Fruit fly (Drosophila melanogaster) whole organism, embryonic: ENCODE measurements around the gene CG5388.
A peak's percentile ranks its signal among the peaks of the same experiment; 100 is the strongest.

ENCODE experiments used
- Atf3 ChIP-seq: fragments of 200-800 bp; sonication (Bioruptor generic); optimal IDR thresholded peaks from 3 replicates; lab custom pipeline; 2016; ENCODE audit warnings: missing biosample characterization, missing genetic modification characterization
- Bdp1 ChIP-seq: fragments of 200-800 bp; sonication (Bioruptor generic); optimal IDR thresholded peaks from 3 replicates; lab custom pipeline; 2016; ENCODE audit warnings: missing biosample characterization, missing genetic modification characterization
- CG10366 ChIP-seq: fragments of 200-800 bp; sonication (Bioruptor generic); IDR thresholded peaks from 2 replicates; pipeline ENCODE4 v1.3.6; 2022; ENCODE audit warnings: missing biosample characterization, missing genetic modification characterization
- CG11085 ChIP-seq: fragments of 200-800 bp; sonication (Bioruptor generic); IDR thresholded peaks from 2 replicates; pipeline ENCODE4 v1.3.6; 2022; ENCODE audit warnings: missing biosample characterization, missing genetic modification characterization
- CG12236 ChIP-seq: fragments of 200-800 bp; sonication (Bioruptor generic); optimal IDR thresholded peaks from 2 replicates; lab custom pipeline; 2016; ENCODE audit warnings: missing biosample characterization, missing genetic modification characterization
- CG18764 ChIP-seq: fragments of 200-800 bp; sonication (Bioruptor generic); optimal IDR thresholded peaks from 3 replicates; lab custom pipeline; 2016; ENCODE audit warnings: missing biosample characterization, missing genetic modification characterization
- CG30431 ChIP-seq: fragments of 200-800 bp; sonication (Bioruptor generic); optimal IDR thresholded peaks from 2 replicates; lab custom pipeline; 2017; ENCODE audit warnings: missing biosample characterization, missing genetic modification characterization
- CG32767 ChIP-seq: fragments of 200-800 bp; sonication (Bioruptor generic); IDR thresholded peaks from 2 replicates; pipeline ENCODE4 v1.3.6; 2022; ENCODE audit warnings: missing biosample characterization, missing genetic modification characterization
- CG33557 ChIP-seq: fragments of 200-800 bp; sonication (Bioruptor generic); optimal IDR thresholded peaks from 2 replicates; lab custom pipeline; 2019; ENCODE audit warnings: missing biosample characterization, mild to moderate bottlenecking, missing genetic modification characterization, moderate library complexity
- CG3407 ChIP-seq: fragments of 200-800 bp; sonication (Bioruptor generic); optimal IDR thresholded peaks from 2 replicates; lab custom pipeline; 2018; ENCODE audit warnings: missing biosample characterization, mild to moderate bottlenecking, missing genetic modification characterization
- CG34422 ChIP-seq: fragments of 200-800 bp; sonication (Bioruptor generic); IDR thresholded peaks from 3 replicates; pipeline ENCODE4 v1.3.6; 2022; ENCODE audit warnings: missing biosample characterization, missing genetic modification characterization
- CG8281 ChIP-seq: fragments of 200-800 bp; sonication (Bioruptor generic); optimal IDR thresholded peaks from 2 replicates; lab custom pipeline; 2018; ENCODE audit warnings: missing biosample characterization, mild to moderate bottlenecking, missing genetic modification characterization, moderate library complexity
- CG8388 ChIP-seq: fragments of 200-800 bp; sonication (Bioruptor generic); optimal IDR thresholded peaks from 2 replicates; lab custom pipeline; 2019; ENCODE audit warnings: missing biosample characterization, mild to moderate bottlenecking, missing genetic modification characterization, moderate library complexity
- CG8478 ChIP-seq: fragments of >200 bp; optimal IDR thresholded peaks from 2 replicates; lab custom pipeline; 2018
- CG8944 ChIP-seq: fragments of 200-800 bp; sonication (Bioruptor generic); optimal IDR thresholded peaks from 3 replicates; lab custom pipeline; 2016; ENCODE audit warnings: missing biosample characterization, missing genetic modification characterization
- CHES-1-like ChIP-seq: fragments of 200-800 bp; sonication (Bioruptor generic); optimal IDR thresholded peaks from 2 replicates; lab custom pipeline; 2016; ENCODE audit warnings: missing biosample characterization, missing genetic modification characterization
- Chrac-16 ChIP-seq: fragments of 200-800 bp; sonication (Bioruptor generic); optimal IDR thresholded peaks from 3 replicates; lab custom pipeline; 2016; ENCODE audit warnings: missing biosample characterization, missing genetic modification characterization
- Dbx ChIP-seq: fragments of 200-800 bp; sonication (Bioruptor generic); IDR thresholded peaks from 3 replicates; pipeline ENCODE4 v1.3.6; 2022; ENCODE audit warnings: missing biosample characterization, missing genetic modification characterization
- Dll ChIP-seq: fragments of 200-800 bp; sonication (Bioruptor generic); IDR thresholded peaks from 4 replicates; pipeline ENCODE4 v1.3.6; 2022; ENCODE audit warnings: missing biosample characterization, missing genetic modification characterization; ENCODE audit not compliant: partially characterized antibody
- Hr39 ChIP-seq: fragments of >200 bp; optimal IDR thresholded peaks from 2 replicates; lab custom pipeline; 2017
- Max ChIP-seq: fragments of 200-800 bp; sonication (Bioruptor generic); optimal IDR thresholded peaks from 2 replicates; lab custom pipeline; 2016; ENCODE audit warnings: missing biosample characterization, mild to moderate bottlenecking, missing genetic modification characterization
- NC2β ChIP-seq: fragments of 200-800 bp; sonication (Bioruptor generic); optimal IDR thresholded peaks from 2 replicates; lab custom pipeline; 2016; ENCODE audit warnings: missing biosample characterization, missing genetic modification characterization
- Neu2 ChIP-seq: fragments of 200-800 bp; sonication (Bioruptor generic); optimal IDR thresholded peaks from 3 replicates; lab custom pipeline; 2016; ENCODE audit warnings: missing biosample characterization, missing genetic modification characterization, borderline replicate concordance
- NfI ChIP-seq: fragments of 200-800 bp; sonication (Bioruptor generic); optimal IDR thresholded peaks from 3 replicates; lab custom pipeline; 2018; ENCODE audit warnings: missing biosample characterization, mild to moderate bottlenecking, missing genetic modification characterization, moderate library complexity
- Poxn ChIP-seq: fragments of 200-800 bp; sonication (Bioruptor generic); IDR thresholded peaks from 2 replicates; pipeline ENCODE4 v1.3.6; 2022; ENCODE audit warnings: missing biosample characterization, missing genetic modification characterization
- Spps ChIP-seq: fragments of 200-800 bp; sonication (Bioruptor generic); optimal IDR thresholded peaks from 2 replicates; lab custom pipeline; 2018; ENCODE audit warnings: missing biosample characterization, mild to moderate bottlenecking, missing genetic modification characterization
- br ChIP-seq: fragments of >200 bp; optimal IDR thresholded peaks from 2 replicates; lab custom pipeline; 2017
- dmrt99B ChIP-seq: fragments of 200-800 bp; sonication (Bioruptor generic); optimal IDR thresholded peaks from 2 replicates; lab custom pipeline; 2018; ENCODE audit warnings: missing biosample characterization, mild to moderate bottlenecking, missing genetic modification characterization, moderate library complexity
- fu2 ChIP-seq: fragments of 200-800 bp; sonication (Bioruptor generic); optimal IDR thresholded peaks from 2 replicates; lab custom pipeline; 2016; ENCODE audit warnings: missing biosample characterization, missing genetic modification characterization
- gcm2 ChIP-seq: fragments of 200-800 bp; sonication (Bioruptor generic); optimal IDR thresholded peaks from 2 replicates; lab custom pipeline; 2016; ENCODE audit warnings: missing biosample characterization, missing genetic modification characterization
- gem ChIP-seq: fragments of 200-800 bp; sonication (Bioruptor generic); optimal IDR thresholded peaks from 2 replicates; lab custom pipeline; 2019; ENCODE audit warnings: missing biosample characterization, mild to moderate bottlenecking, missing genetic modification characterization, moderate library complexity
- inv ChIP-seq: fragments of 200-800 bp; sonication (Bioruptor generic); IDR thresholded peaks from 2 replicates; pipeline ENCODE4 v1.3.6; 2022; ENCODE audit warnings: missing biosample characterization, missing genetic modification characterization; ENCODE audit not compliant: partially characterized antibody
- jing ChIP-seq: fragments of 200-800 bp; sonication (Bioruptor generic); optimal IDR thresholded peaks from 2 replicates; lab custom pipeline; 2018; ENCODE audit warnings: missing biosample characterization, mild to moderate bottlenecking, missing genetic modification characterization
- ken ChIP-seq: fragments of 200-800 bp; sonication (Bioruptor generic); IDR thresholded peaks from 3 replicates; pipeline ENCODE4 v1.3.6; 2022; ENCODE audit warnings: missing biosample characterization, missing genetic modification characterization
- maf-S ChIP-seq: fragments of 200-800 bp; sonication (Bioruptor generic); optimal IDR thresholded peaks from 2 replicates; lab custom pipeline; 2016; ENCODE audit warnings: missing biosample characterization, missing genetic modification characterization
- nerfin-1 ChIP-seq: fragments of 200-800 bp; sonication (Bioruptor generic); optimal IDR thresholded peaks from 3 replicates; lab custom pipeline; 2019; ENCODE audit warnings: missing biosample characterization, mild to moderate bottlenecking, missing genetic modification characterization, moderate library complexity
- nerfin-2 ChIP-seq: fragments of 200-800 bp; sonication (Bioruptor generic); IDR thresholded peaks from 2 replicates; pipeline ENCODE4 v1.3.6; 2022; ENCODE audit warnings: missing biosample characterization, missing genetic modification characterization; ENCODE audit not compliant: partially characterized antibody
- oc ChIP-seq: fragments of 200-800 bp; sonication (Bioruptor generic); optimal IDR thresholded peaks from 2 replicates; lab custom pipeline; 2018; ENCODE audit warnings: missing biosample characterization, mild to moderate bottlenecking, missing genetic modification characterization, moderate library complexity
- pan ChIP-seq, 4 experiments: fragments of >200 bp in 3 of 4; fragments of 200-800 bp in 1 of 4; sonication (Bioruptor generic) in 1 of 4; optimal IDR thresholded peaks in 3 of 4; IDR thresholded peaks in 1 of 4; 2 replicates each; pipeline versions ENCODE4 v1.3.6 to Lab custom; 2017 to 2022; ENCODE audit warnings: missing biosample characterization in 2 of 4, missing genetic modification characterization in 2 of 4, mixed read lengths in 1 of 4
- rib ChIP-seq: fragments of 200-800 bp; sonication (Bioruptor generic); IDR thresholded peaks from 2 replicates; pipeline ENCODE4 v1.3.6; 2022; ENCODE audit warnings: missing biosample characterization, missing genetic modification characterization
- sim ChIP-seq: fragments of 200-800 bp; sonication (Bioruptor generic); IDR thresholded peaks from 2 replicates; pipeline ENCODE4 v1.3.6; 2022; ENCODE audit warnings: missing biosample characterization, missing genetic modification characterization
- slbo ChIP-seq: fragments of 200-800 bp; sonication (Bioruptor generic); IDR thresholded peaks from 2 replicates; pipeline ENCODE4 v1.3.6; 2022; ENCODE audit warnings: missing biosample characterization, missing genetic modification characterization
- stwl ChIP-seq: fragments of 200-800 bp; sonication (Bioruptor generic); optimal IDR thresholded peaks from 3 replicates; lab custom pipeline; 2018; ENCODE audit warnings: missing biosample characterization, mild to moderate bottlenecking, missing genetic modification characterization, moderate library complexity
- tin ChIP-seq: fragments of 200-800 bp; sonication (Bioruptor generic); optimal IDR thresholded peaks from 3 replicates; lab custom pipeline; 2016; ENCODE audit warnings: missing biosample characterization, missing genetic modification characterization
- tll ChIP-seq, 2 experiments: fragments of 200-800 bp in 1 of 2; fragments of >200 bp in 1 of 2; sonication (Bioruptor generic) in 1 of 2; optimal IDR thresholded peaks; 2 replicates each; lab custom pipeline; 2017 to 2019; ENCODE audit warnings: missing biosample characterization in 2 of 2, missing genetic modification characterization in 2 of 2, mild to moderate bottlenecking in 1 of 2, moderate library complexity in 1 of 2
- tna ChIP-seq: fragments of 200-800 bp; sonication (Bioruptor generic); IDR thresholded peaks from 2 replicates; pipeline ENCODE4 v1.3.6; 2022; ENCODE audit warnings: missing biosample characterization, missing genetic modification characterization; ENCODE audit not compliant: partially characterized antibody
- usp ChIP-seq: fragments of >200 bp; optimal IDR thresholded peaks from 2 replicates; lab custom pipeline; 2017; ENCODE audit warnings: missing biosample characterization, missing genetic modification characterization
- vnd ChIP-seq: fragments of 200-800 bp; sonication (Bioruptor generic); IDR thresholded peaks from 3 replicates; pipeline ENCODE4 v1.3.6; 2022; ENCODE audit warnings: missing biosample characterization, missing genetic modification characterization; ENCODE audit not compliant: partially characterized antibody
- wek ChIP-seq: fragments of 200-800 bp; sonication (Bioruptor generic); optimal IDR thresholded peaks from 3 replicates; lab custom pipeline; 2018; ENCODE audit warnings: missing biosample characterization, mild to moderate bottlenecking, missing genetic modification characterization, moderate library complexity

CG5388 gene

DNA sequence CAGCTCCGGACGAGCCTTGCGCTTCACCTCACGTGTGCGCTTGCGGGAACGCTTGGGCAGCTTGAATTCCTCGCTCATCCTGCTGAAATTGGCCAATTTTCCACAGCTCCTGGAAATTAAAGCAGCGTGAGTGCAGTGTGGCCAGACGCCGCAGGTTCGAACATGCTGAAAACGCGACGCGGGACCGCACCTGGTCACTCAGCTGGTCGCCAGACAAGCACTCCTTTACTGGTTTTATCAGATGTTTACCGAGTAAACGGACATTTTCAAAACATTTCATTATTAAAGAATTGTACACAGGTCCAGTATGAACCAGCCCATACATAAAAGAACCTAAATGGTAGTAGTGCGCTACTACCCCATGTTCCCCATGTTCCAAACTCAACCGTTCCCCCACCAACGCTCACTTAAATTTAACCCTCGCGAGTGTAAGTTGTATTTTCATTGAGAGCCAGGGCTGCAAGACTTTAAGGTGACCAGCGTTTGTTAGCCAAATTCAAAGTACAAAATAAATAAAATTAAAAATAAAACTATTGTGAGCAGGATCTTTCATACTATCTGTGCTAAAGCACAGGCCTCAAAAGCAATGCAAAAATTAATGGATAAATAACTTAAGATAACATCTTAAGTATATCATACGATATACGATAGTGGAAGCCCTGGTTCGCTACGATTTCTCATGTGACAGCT is 22.3 kb upstream of the CG5388 start, which contains the start of the genes JMJD6, CG7071 and Muted:
TSS of gene JMJD6 (minus strand) at position 154 of the 690 bp plus-strand sequence.
TSS of gene CG7071 (plus strand) at position 403 of the 690 bp plus-strand sequence.
TSS of gene Muted (plus strand) at position 403 of the 690 bp plus-strand sequence.
- TF ChIP-seq gcm2 (peak; percentile 65), Neu2 (no peak), Dll (GFP tag; lab: Robert Waterston, UW) (peak; percentile 95), nerfin-2 (GFP tag; lab: Robert Waterston, UW) (peak; percentile 53; the same call in 1 of the 2 replicates), ken (GFP tag; lab: Robert Waterston, UW) (peak; percentile 92), Max (GFP tag; lab: Kevin White, UChicago) (peak; percentile 92), CG11085 (GFP tag; lab: Robert Waterston, UW) (peak; percentile 84), Spps (tag; lab: Kevin White, UChicago) (peak; percentile 79), rib (GFP tag; lab: Robert Waterston, UW) (peak; percentile 90; the same call in 1 of the 2 replicates), tna (GFP tag; lab: Robert Waterston, UW) (peak; percentile 42; the same call in 1 of the 2 replicates), slbo (GFP tag; lab: Robert Waterston, UW) (peak; percentile 97), tin (peak; percentile 96), jing (peak; percentile 69), fu2 (GFP tag; lab: Kevin White, UChicago) (peak; percentile 85), wek (GFP tag; lab: Kevin White, UChicago) (no peak), Chrac-16 (GFP tag; lab: Kevin White, UChicago) (peak; percentile 92), CG33557 (GFP tag; lab: Kevin White, UChicago) (peak; percentile 89), sim (GFP tag; lab: Robert Waterston, UW) (peak; percentile 68; the same call in 1 of the 2 replicates), CG18764 (GFP tag; lab: Kevin White, UChicago) (peak; percentile 87), br (lab: Kevin White, UChicago) (no peak), tll (GFP tag; optimal IDR thresholded peaks at IDR 0.05; lab: Kevin White, UChicago) (peak in 1 of 2 experiments; percentile 11), gem (tag; lab: Kevin White, UChicago) (peak; percentile 95), CG10366 (GFP tag; lab: Robert Waterston, UW) (peak; percentile 91), CHES-1-like (GFP tag; lab: Kevin White, UChicago) (peak; percentile 85), nerfin-1 (tag; lab: Kevin White, UChicago) (peak; percentile 88), CG8944 (GFP tag; lab: Kevin White, UChicago) (peak; percentile 85), stwl (peak; percentile 87), Dbx (GFP tag; lab: Robert Waterston, UW) (peak; percentile 91), CG3407 (peak; percentile 64), NfI (GFP tag; lab: Kevin White, UChicago) (peak; percentile 95), Poxn (GFP tag; lab: Robert Waterston, UW) (peak; percentile 76), maf-S (GFP tag; lab: Kevin White, UChicago) (peak; percentile 83), Atf3 (GFP tag; lab: Kevin White, UChicago) (peak; percentile 86), CG32767 (peak; percentile 83; the same call in 1 of the 2 replicates), oc (tag; lab: Kevin White, UChicago) (peak; percentile 81), usp (no peak), CG8388 (GFP tag; lab: Kevin White, UChicago) (peak; percentile 87), CG30431 (GFP tag; lab: Kevin White, UChicago) (peak; percentile 83), dmrt99B (tag; lab: Kevin White, UChicago) (peak; percentile 78), inv (GFP tag; lab: Robert Waterston, UW) (peak; percentile 74), CG34422 (GFP tag; lab: Robert Waterston, UW) (peak; percentile 93), CG12236 (GFP tag; lab: Kevin White, UChicago) (peak; percentile 57), Bdp1 (GFP tag; lab: Kevin White, UChicago) (peak; percentile 84), pan (optimal IDR thresholded peaks at IDR 0.05; lab: Kevin White, UChicago) (no peak), pan (GFP tag; optimal IDR thresholded peaks at IDR 0.05 in 1 of 2, IDR thresholded peaks at IDR 0.05 in 1 of 2) (peak in 1 of 2 experiments; percentile 94), Hr39 (no peak), CG8478 (lab: Kevin White, UChicago) (no peak), CG8281 (tag; lab: Kevin White, UChicago) (peak; percentile 63), vnd (GFP tag; lab: Robert Waterston, UW) (peak; percentile 77), NC2β (peak; percentile 84)
